Worm (Caenorhabditis elegans): ENCODE measurements around the gene Y32H12A.7.

ce11 chrIII:5338787-5339186, 46.4 kb downstream of the Y32H12A.7 start:
- TF ChIP-seq zag-1 (tag; optimal IDR thresholded peaks at IDR 0.05), result no peak
- TF ChIP-seq ama-1 (optimal IDR thresholded peaks at IDR 0.05), result no peak
- no peak for TF ChIP-seq ztf-11 (tag; optimal IDR thresholded peaks at IDR 0.05)
- TF ChIP-seq ceh-8 (GFP tag; optimal IDR thresholded peaks at IDR 0.05), result no peak
- no peak for TF ChIP-seq nhr-237 (tag; optimal IDR thresholded peaks at IDR 0.05)
- TF ChIP-seq skn-1 (tag; optimal IDR thresholded peaks at IDR 0.05), result no peak
- no peak for TF ChIP-seq Y116A8C.19 (tag; optimal IDR thresholded peaks at IDR 0.05; ENCODE audit: borderline replicate concordance)
